Fruit fly (Drosophila melanogaster) whole organism, embryonic: ENCODE data around the gene CRAT.

Experiments used
- Ada2b ChIP-seq: fragments of 200-800 bp; sonication (Bioruptor generic); IDR thresholded peaks from 2 replicates; pipeline ENCODE4 v1.3.6; 2022; ENCODE audit warnings: missing biosample characterization, missing genetic modification characterization
- Atf3 ChIP-seq: fragments of 200-800 bp; sonication (Bioruptor generic); optimal IDR thresholded peaks from 3 replicates; lab custom pipeline; 2016; ENCODE audit warnings: missing biosample characterization, missing genetic modification characterization
- BtbVII ChIP-seq: fragments of 200-800 bp; sonication (Bioruptor generic); optimal IDR thresholded peaks from 3 replicates; lab custom pipeline; 2017; ENCODE audit warnings: missing biosample characterization, mild to moderate bottlenecking, missing genetic modification characterization
- CG12299 ChIP-seq: fragments of 200-800 bp; sonication (Bioruptor generic); optimal IDR thresholded peaks from 2 replicates; lab custom pipeline; 2018; ENCODE audit warnings: missing biosample characterization, mild to moderate bottlenecking, missing genetic modification characterization
- CG13424 ChIP-seq: fragments of 200-800 bp; sonication (Bioruptor generic); optimal IDR thresholded peaks from 2 replicates; lab custom pipeline; 2019; ENCODE audit warnings: missing biosample characterization, mild to moderate bottlenecking, missing genetic modification characterization, moderate library complexity
- CG13894 ChIP-seq: fragments of 200-800 bp; sonication (Bioruptor generic); optimal IDR thresholded peaks from 3 replicates; lab custom pipeline; 2018; ENCODE audit warnings: missing biosample characterization, mild to moderate bottlenecking, missing genetic modification characterization, moderate library complexity
- CG14710 ChIP-seq: fragments of 200-800 bp; sonication (Bioruptor generic); optimal IDR thresholded peaks from 3 replicates; lab custom pipeline; 2019; ENCODE audit warnings: missing biosample characterization, mild to moderate bottlenecking, missing genetic modification characterization, moderate library complexity
- CG16815 ChIP-seq: fragments of 200-800 bp; sonication (Bioruptor generic); optimal IDR thresholded peaks from 3 replicates; lab custom pipeline; 2017; ENCODE audit warnings: missing biosample characterization, mild to moderate bottlenecking, missing genetic modification characterization
- CG17186 ChIP-seq: fragments of 200-800 bp; sonication (Bioruptor generic); optimal IDR thresholded peaks from 3 replicates; lab custom pipeline; 2017; ENCODE audit warnings: missing biosample characterization, missing genetic modification reagents, missing genetic modification characterization
- CG17385 ChIP-seq: fragments of 200-800 bp; sonication (Bioruptor generic); optimal IDR thresholded peaks from 3 replicates; lab custom pipeline; 2018; ENCODE audit warnings: missing biosample characterization, mild to moderate bottlenecking, missing genetic modification characterization
- CG17568 ChIP-seq: fragments of 200-800 bp; sonication (Bioruptor generic); optimal IDR thresholded peaks from 2 replicates; lab custom pipeline; 2018; ENCODE audit warnings: missing biosample characterization, mild to moderate bottlenecking, missing genetic modification characterization, moderate library complexity
- CG1792 ChIP-seq: fragments of 200-800 bp; sonication (Bioruptor generic); optimal IDR thresholded peaks from 2 replicates; lab custom pipeline; 2016; ENCODE audit warnings: missing biosample characterization, missing genetic modification characterization
- CG2120 ChIP-seq: fragments of 200-800 bp; sonication (Bioruptor generic); optimal IDR thresholded peaks from 3 replicates; lab custom pipeline; 2016; ENCODE audit warnings: missing biosample characterization, missing genetic modification characterization
- CG32532 ChIP-seq: fragments of 200-800 bp; sonication (Bioruptor generic); IDR thresholded peaks from 2 replicates; pipeline ENCODE4 v1.3.6; 2022; ENCODE audit warnings: missing biosample characterization, missing genetic modification characterization
- CG4617 ChIP-seq: fragments of 200-800 bp; sonication (Bioruptor generic); optimal IDR thresholded peaks from 3 replicates; lab custom pipeline; 2016; ENCODE audit warnings: missing biosample characterization, missing genetic modification characterization, borderline replicate concordance
- CG5180 ChIP-seq: fragments of 200-800 bp; sonication (Bioruptor generic); optimal IDR thresholded peaks from 3 replicates; lab custom pipeline; 2017; ENCODE audit warnings: missing biosample characterization, missing genetic modification characterization, mild to moderate bottlenecking, moderate library complexity, missing genetic modification reagents
- CG7786 ChIP-seq: fragments of 200-800 bp; sonication (Bioruptor generic); optimal IDR thresholded peaks from 2 replicates; lab custom pipeline; 2016; ENCODE audit warnings: missing biosample characterization, missing genetic modification characterization
- Doc2 ChIP-seq: fragments of 200-800 bp; sonication (Bioruptor generic); IDR thresholded peaks from 2 replicates; pipeline ENCODE4 v1.3.6; 2022; ENCODE audit warnings: missing biosample characterization, missing genetic modification characterization
- Ets97D ChIP-seq: fragments of 200-800 bp; sonication (Bioruptor generic); optimal IDR thresholded peaks from 3 replicates; lab custom pipeline; 2016; ENCODE audit warnings: missing biosample characterization, missing genetic modification characterization
- GATAe ChIP-seq: fragments of 200-800 bp; sonication (Bioruptor generic); conservative IDR thresholded peaks from 2 replicates; pipeline ENCODE4 v1.3.6; 2022; ENCODE audit warnings: missing biosample characterization, missing genetic modification characterization
- Hsf ChIP-seq: fragments of 200-800 bp; sonication (Bioruptor generic); optimal IDR thresholded peaks from 3 replicates; lab custom pipeline; 2016; ENCODE audit warnings: missing biosample characterization, missing genetic modification characterization
- Lim3 ChIP-seq: fragments of 200-800 bp; sonication (Bioruptor generic); IDR thresholded peaks from 2 replicates; pipeline ENCODE4 v1.3.6; 2022; ENCODE audit warnings: missing biosample characterization, missing genetic modification characterization
- NFAT ChIP-seq: fragments of 200-800 bp; sonication (Bioruptor generic); IDR thresholded peaks from 2 replicates; pipeline ENCODE4 v1.3.6; 2022; ENCODE audit warnings: missing biosample characterization, missing genetic modification characterization
- NK7.1 ChIP-seq: fragments of 200-800 bp; sonication (Bioruptor generic); optimal IDR thresholded peaks from 3 replicates; lab custom pipeline; 2016; ENCODE audit warnings: missing biosample characterization, missing genetic modification characterization
- Nf-YA ChIP-seq: fragments of 200-800 bp; sonication (Bioruptor generic); IDR thresholded peaks from 2 replicates; pipeline ENCODE4 v1.3.6; 2022; ENCODE audit warnings: missing biosample characterization, missing genetic modification characterization
- NfI ChIP-seq: fragments of 200-800 bp; sonication (Bioruptor generic); optimal IDR thresholded peaks from 3 replicates; lab custom pipeline; 2018; ENCODE audit warnings: missing biosample characterization, mild to moderate bottlenecking, missing genetic modification characterization, moderate library complexity
- Pdp1 ChIP-seq, 2 experiments: fragments of 200-800 bp; sonication (Bioruptor generic); optimal IDR thresholded peaks; 3 replicates each; lab custom pipeline; 2016; ENCODE audit warnings: missing biosample characterization in 2 of 2, missing genetic modification characterization in 2 of 2, mild to moderate bottlenecking in 1 of 2, moderate library complexity in 1 of 2
- Xrp1 ChIP-seq: fragments of 200-800 bp; sonication (Bioruptor generic); IDR thresholded peaks from 2 replicates; pipeline ENCODE4 v1.3.6; 2022; ENCODE audit warnings: missing biosample characterization, missing genetic modification characterization
- chinmo ChIP-seq: fragments of 200-800 bp; sonication (Bioruptor generic); IDR thresholded peaks from 4 replicates; pipeline ENCODE4 v1.3.6; 2022; ENCODE audit warnings: missing biosample characterization, missing genetic modification characterization; ENCODE audit not compliant: partially characterized antibody
- crol ChIP-seq: fragments of 200-800 bp; sonication (Bioruptor generic); IDR thresholded peaks from 2 replicates; pipeline ENCODE4 v1.3.6; 2022; ENCODE audit warnings: missing biosample characterization, missing genetic modification characterization
- fd102C ChIP-seq: fragments of 200-800 bp; sonication (Bioruptor generic); optimal IDR thresholded peaks from 2 replicates; lab custom pipeline; 2018; ENCODE audit warnings: missing biosample characterization, mild to moderate bottlenecking, missing genetic modification characterization, moderate library complexity
- fu2 ChIP-seq: fragments of 200-800 bp; sonication (Bioruptor generic); optimal IDR thresholded peaks from 2 replicates; lab custom pipeline; 2016; ENCODE audit warnings: missing biosample characterization, missing genetic modification characterization
- hb ChIP-seq: fragments of 200-800 bp; sonication (Bioruptor generic); IDR thresholded peaks from 3 replicates; pipeline ENCODE4 v1.3.6; 2022; ENCODE audit warnings: missing biosample characterization, missing genetic modification characterization; ENCODE audit not compliant: partially characterized antibody
- hbn ChIP-seq: fragments of 200-800 bp; sonication (Bioruptor generic); IDR thresholded peaks from 2 replicates; pipeline ENCODE4 v1.3.6; 2022; ENCODE audit warnings: missing biosample characterization, missing genetic modification characterization; ENCODE audit not compliant: partially characterized antibody
- hth ChIP-seq: fragments of >200 bp; optimal IDR thresholded peaks from 2 replicates; lab custom pipeline; 2017; ENCODE audit warnings: inconsistent platforms
- lmd ChIP-seq: fragments of 200-800 bp; sonication (Bioruptor generic); IDR thresholded peaks from 2 replicates; pipeline ENCODE4 v1.3.6; 2022; ENCODE audit warnings: missing biosample characterization, missing genetic modification characterization
- onecut ChIP-seq: fragments of 200-800 bp; sonication (Bioruptor generic); IDR thresholded peaks from 2 replicates; pipeline ENCODE4 v1.3.6; 2022; ENCODE audit warnings: missing biosample characterization, missing genetic modification characterization
- p53 ChIP-seq: fragments of 200-800 bp; sonication (Bioruptor generic); optimal IDR thresholded peaks from 2 replicates; lab custom pipeline; 2016; ENCODE audit warnings: missing biosample characterization, missing genetic modification characterization
- pros ChIP-seq: fragments of 200-800 bp; sonication (Bioruptor generic); optimal IDR thresholded peaks from 3 replicates; lab custom pipeline; 2019; ENCODE audit warnings: missing biosample characterization, mild to moderate bottlenecking, missing genetic modification characterization, moderate library complexity
- sens-2 ChIP-seq: fragments of 200-800 bp; sonication (Bioruptor generic); IDR thresholded peaks from 2 replicates; pipeline ENCODE4 v1.3.6; 2022; ENCODE audit warnings: missing biosample characterization, missing genetic modification characterization
- seq ChIP-seq: fragments of 200-800 bp; sonication (Bioruptor generic); IDR thresholded peaks from 2 replicates; pipeline ENCODE4 v1.3.6; 2022; ENCODE audit warnings: missing biosample characterization, missing genetic modification characterization
- sqz ChIP-seq: fragments of 200-800 bp; sonication (Bioruptor generic); optimal IDR thresholded peaks from 3 replicates; lab custom pipeline; 2018; ENCODE audit warnings: missing biosample characterization, mild to moderate bottlenecking, missing genetic modification characterization
- sr ChIP-seq: fragments of 200-800 bp; sonication (Bioruptor generic); IDR thresholded peaks from 3 replicates; pipeline ENCODE4 v1.3.6; 2022; ENCODE audit warnings: missing biosample characterization, missing genetic modification characterization
- stwl ChIP-seq: fragments of 200-800 bp; sonication (Bioruptor generic); optimal IDR thresholded peaks from 3 replicates; lab custom pipeline; 2018; ENCODE audit warnings: missing biosample characterization, mild to moderate bottlenecking, missing genetic modification characterization, moderate library complexity
- tgo ChIP-seq: fragments of 200-800 bp; sonication (Bioruptor generic); IDR thresholded peaks from 3 replicates; pipeline ENCODE4 v1.3.6; 2022; ENCODE audit warnings: missing biosample characterization, missing genetic modification characterization
- tup ChIP-seq: fragments of 200-800 bp; sonication (Bioruptor generic); optimal IDR thresholded peaks from 2 replicates; lab custom pipeline; 2016; ENCODE audit warnings: missing biosample characterization, mild to moderate bottlenecking, missing genetic modification characterization, moderate library complexity
- usp ChIP-seq: fragments of >200 bp; optimal IDR thresholded peaks from 2 replicates; lab custom pipeline; 2017; ENCODE audit warnings: missing biosample characterization, missing genetic modification characterization

Gene CRAT

DNA sequence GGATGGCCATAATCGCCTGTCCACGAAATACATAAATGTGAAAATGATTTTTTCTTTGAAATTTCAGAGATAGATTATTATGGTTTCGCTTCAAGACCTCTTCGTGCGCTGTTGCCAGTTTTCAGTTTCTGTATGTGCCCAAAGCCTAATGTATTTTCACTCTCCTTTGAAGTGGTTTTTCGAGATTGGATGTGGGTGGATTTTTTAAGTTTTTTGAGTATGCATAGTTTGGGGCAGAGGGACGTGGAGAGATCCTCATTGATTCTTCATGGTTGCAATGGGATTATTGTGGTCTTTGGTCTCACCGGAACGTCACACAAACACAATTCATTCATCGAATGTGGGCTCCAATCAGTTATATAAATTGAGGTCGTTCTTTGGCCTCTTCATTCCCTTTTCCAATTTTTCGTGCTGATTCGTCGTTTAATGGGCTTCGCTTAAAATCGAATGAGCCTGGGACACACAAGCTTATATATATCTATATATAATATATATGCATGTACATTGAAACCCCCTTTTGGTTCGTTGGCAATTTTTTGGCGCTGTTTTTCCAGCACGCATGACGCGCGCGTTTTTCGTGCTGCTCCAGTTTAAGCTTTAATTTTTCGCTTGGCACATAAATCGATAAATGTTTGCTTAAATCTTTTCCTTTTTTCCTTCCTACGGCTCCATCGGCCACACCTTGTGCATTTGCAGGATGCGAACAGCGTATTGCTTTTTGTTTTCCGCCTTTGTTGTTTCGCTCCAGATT, 35.8 kb upstream of the CRAT start (continued):
- TF ChIP-seq Ada2b (no peak), hbn (GFP tag; lab: Robert Waterston, UW) (no peak), fd102C (GFP tag; lab: Kevin White, UChicago) (no peak), CG4617 (no peak), seq (GFP tag; lab: Robert Waterston, UW) (0 out of 2 replicates have a peak, but pooled peaks have one; percentile 12), hb (GFP tag; lab: Robert Waterston, UW) (no peak), onecut (GFP tag; lab: Robert Waterston, UW) (peak; percentile 36), CG12299 (tag; lab: Kevin White, UChicago) (no peak), CG32532 (GFP tag; lab: Robert Waterston, UW) (no peak), pros (no peak), sr (peak; percentile 50; the same call in 1 of the 3 replicates), stwl (tag; lab: Kevin White, UChicago) (no peak), CG17385 (GFP tag; lab: Kevin White, UChicago) (no peak), NFAT (no peak)

DNA sequence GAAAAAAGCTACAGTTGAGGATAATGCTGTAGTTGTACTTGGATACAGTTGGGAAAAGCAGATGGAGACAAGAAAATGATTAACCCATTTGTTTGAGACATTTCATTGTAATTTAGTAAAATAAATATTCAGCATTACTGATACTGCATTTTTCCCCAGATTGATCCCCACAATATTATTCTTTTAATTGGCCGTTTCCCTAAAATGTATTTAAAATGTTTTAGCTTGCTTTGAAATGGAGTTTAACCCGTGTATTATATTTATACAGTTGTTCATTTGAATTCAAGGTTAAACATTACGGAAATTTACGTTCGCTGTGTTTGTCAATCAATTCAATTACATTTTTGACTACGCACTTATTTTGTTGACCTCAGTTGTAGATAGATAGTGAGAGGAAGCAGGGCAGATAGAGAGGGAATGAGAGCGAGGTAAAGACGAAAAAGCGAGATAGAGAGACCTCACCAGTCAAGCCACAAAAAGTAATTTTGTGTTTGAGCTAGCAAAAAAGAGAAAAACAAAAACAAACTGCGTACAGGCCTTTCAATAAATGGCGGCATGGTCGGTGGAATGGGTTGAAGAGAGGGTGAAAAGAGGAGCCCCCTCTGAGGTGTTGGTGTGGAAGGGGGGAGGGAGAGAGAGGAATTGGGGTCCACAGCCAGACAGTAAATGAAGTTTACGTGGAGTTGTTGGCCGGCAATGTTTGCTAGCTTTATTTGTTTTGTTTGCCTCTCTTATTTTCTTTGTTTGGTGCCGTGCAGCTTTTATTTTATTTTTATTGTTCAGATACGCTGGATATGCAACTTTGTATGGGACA, 34.8 kb upstream of the CRAT start:
- TF ChIP-seq BtbVII (GFP tag; lab: Kevin White, UChicago) (peak; percentile 91), CG13424 (tag; lab: Kevin White, UChicago) (peak; percentile 92), NK7.1 (peak; percentile 73), Atf3 (GFP tag; lab: Kevin White, UChicago) (peak; percentile 53), sqz (GFP tag; lab: Kevin White, UChicago) (peak; percentile 77), usp (GFP tag; lab: Kevin White, UChicago) (no peak), CG7786 (GFP tag; lab: Kevin White, UChicago) (peak; percentile 75), Ets97D (GFP tag; lab: Kevin White, UChicago) (peak; percentile 27), p53 (GFP tag; lab: Kevin White, UChicago) (peak; percentile 61), CG16815 (GFP tag; lab: Kevin White, UChicago) (peak; percentile 76), GATAe (GFP tag; lab: Robert Waterston, UW) (0 out of 2 replicates have a peak, but pooled peaks have one; percentile 52), Hsf (peak; percentile 89), Lim3 (GFP tag; lab: Robert Waterston, UW) (0 out of 2 replicates have a peak, but pooled peaks have one; percentile 43), tgo (peak; percentile 75), chinmo (GFP tag; lab: Robert Waterston, UW) (peak; percentile 75; the same call in 2 of the 4 replicates), Nf-YA (no peak), tup (no peak), CG2120 (peak; percentile 92), Pdp1 (GFP tag; optimal IDR thresholded peaks at IDR 0.05; lab: Kevin White, UChicago) (peak; percentile 75 to 89), CG14710 (peak; percentile 88), sens-2 (GFP tag; lab: Robert Waterston, UW) (peak; percentile 61; the same call in 1 of the 2 replicates), NfI (peak; percentile 87), CG1792 (GFP tag; lab: Kevin White, UChicago) (peak; percentile 67), Xrp1 (GFP tag; lab: Robert Waterston, UW) (peak; percentile 67; the same call in 1 of the 2 replicates), CG13894 (tag; lab: Kevin White, UChicago) (peak; percentile 51), CG17186 (GFP tag; lab: Kevin White, UChicago) (peak; percentile 47), CG4617 (no peak), Doc2 (no peak), CG5180 (GFP tag; lab: Kevin White, UChicago) (peak; percentile 77), lmd (GFP tag; lab: Robert Waterston, UW) (peak; percentile 80), hth (lab: Kevin White, UChicago) (no peak), crol (GFP tag; lab: Robert Waterston, UW) (peak; percentile 99), CG17568 (peak; percentile 71), fu2 (GFP tag; lab: Kevin White, UChicago) (peak; percentile 72)
